Worm (Caenorhabditis elegans) whole organism, L3 larva: ENCODE measurements around the gene C01G10.1.
"Not testable (repeated sequence)": the region's sequence is repeated elsewhere in the genome, so short reads cannot be mapped to it uniquely, and the experiment has no call there.

Experiments
- R02D3.7 ChIP-seq: fragments of 150-350 bp; optimal IDR thresholded peaks from 2 replicates; lab custom pipeline; 2014; ENCODE audit warnings: missing biosample characterization, missing genetic modification characterization
- ZK546.5 ChIP-seq: sonication (generic microtip); optimal IDR thresholded peaks from 2 replicates; lab custom pipeline; 2017; ENCODE audit warnings: missing biosample characterization, missing genetic modification characterization
- ama-1 ChIP-seq: fragments of 150-350 bp; optimal IDR thresholded peaks from 2 replicates; lab custom pipeline; 2018
- ceh-28 ChIP-seq: fragments of 150-350 bp; optimal IDR thresholded peaks from 2 replicates; lab custom pipeline; 2014; ENCODE audit warnings: missing biosample characterization, missing genetic modification reagents, missing genetic modification characterization
- ceh-82 ChIP-seq: fragments of 150-350 bp; optimal IDR thresholded peaks from 2 replicates; lab custom pipeline; 2014; ENCODE audit warnings: missing biosample characterization, missing genetic modification characterization
- egl-27 ChIP-seq: sonication (generic microtip); optimal IDR thresholded peaks from 4 replicates; lab custom pipeline; 2017; ENCODE audit warnings: missing biosample characterization, missing genetic modification reagents, missing genetic modification characterization
- egl-5 ChIP-seq: fragments of 150-350 bp; optimal IDR thresholded peaks from 2 replicates; lab custom pipeline; 2017; ENCODE audit warnings: missing biosample characterization, missing genetic modification reagents, missing genetic modification characterization, inconsistent platforms
- elt-1 ChIP-seq: fragments of 150-350 bp; optimal IDR thresholded peaks from 2 replicates; lab custom pipeline; 2014; ENCODE audit warnings: missing biosample characterization, missing genetic modification characterization
- elt-2 ChIP-seq: sonication (generic microtip); optimal IDR thresholded peaks from 2 replicates; lab custom pipeline; 2016; ENCODE audit warnings: missing genetic modification reagents, mild to moderate bottlenecking, missing genetic modification characterization, missing compliant biosample characterization
- elt-3 ChIP-seq, 3 experiments: fragments of 150-350 bp in 1 of 3; sonication (generic microtip) in 2 of 3; optimal IDR thresholded peaks; 2 replicates in 2 of 3; 4 replicates in 1 of 3; lab custom pipeline; 2014 to 2017; ENCODE audit warnings: missing biosample characterization in 3 of 3, missing genetic modification characterization in 3 of 3
- fkh-10 ChIP-seq: sonication (generic microtip); optimal IDR thresholded peaks from 2 replicates; lab custom pipeline; 2017; ENCODE audit warnings: missing biosample characterization, missing genetic modification reagents, missing genetic modification characterization
- fos-1 ChIP-seq: fragments of 150-350 bp; optimal IDR thresholded peaks from 2 replicates; lab custom pipeline; 2014; ENCODE audit warnings: missing biosample characterization, missing genetic modification characterization
- hmg-11 ChIP-seq: sonication (generic microtip); optimal IDR thresholded peaks from 2 replicates; lab custom pipeline; 2016; ENCODE audit warnings: missing genetic modification characterization, missing compliant biosample characterization
- jun-1 ChIP-seq: fragments of 150-350 bp; optimal IDR thresholded peaks from 2 replicates; lab custom pipeline; 2014; ENCODE audit warnings: missing biosample characterization, missing genetic modification reagents, missing genetic modification characterization
- lsy-12 ChIP-seq: sonication (generic microtip); optimal IDR thresholded peaks from 2 replicates; lab custom pipeline; 2016; ENCODE audit warnings: mild to moderate bottlenecking, missing genetic modification characterization, missing compliant biosample characterization
- mml-1 ChIP-seq: fragments of 150-350 bp; sonication (generic microtip); optimal IDR thresholded peaks from 3 replicates; lab custom pipeline; 2014; ENCODE audit warnings: missing biosample characterization, missing genetic modification characterization
- nhr-11 ChIP-seq: fragments of 150-350 bp; optimal IDR thresholded peaks from 2 replicates; lab custom pipeline; 2014; ENCODE audit warnings: missing biosample characterization, missing genetic modification characterization
- nhr-23 ChIP-seq: fragments of 150-350 bp; optimal IDR thresholded peaks from 2 replicates; lab custom pipeline; 2014; ENCODE audit warnings: missing biosample characterization, missing genetic modification reagents, missing genetic modification characterization
- nhr-237 ChIP-seq: fragments of 150-350 bp; optimal IDR thresholded peaks from 2 replicates; lab custom pipeline; 2014; ENCODE audit warnings: missing biosample characterization, missing genetic modification characterization
- nhr-25 ChIP-seq: sonication (generic microtip); optimal IDR thresholded peaks from 2 replicates; lab custom pipeline; 2017; ENCODE audit warnings: missing biosample characterization, missing genetic modification characterization
- nhr-28 ChIP-seq: fragments of 150-350 bp; optimal IDR thresholded peaks from 2 replicates; lab custom pipeline; 2014; ENCODE audit warnings: missing biosample characterization, missing genetic modification characterization
- nhr-43 ChIP-seq: sonication (generic microtip); optimal IDR thresholded peaks from 2 replicates; lab custom pipeline; 2016; ENCODE audit warnings: mild to moderate bottlenecking, missing genetic modification characterization, missing compliant biosample characterization; ENCODE audit not compliant: poor library complexity, severe bottlenecking
- nhr-76 ChIP-seq: fragments of 150-350 bp; sonication (generic microtip); optimal IDR thresholded peaks from 5 replicates; lab custom pipeline; 2014; ENCODE audit warnings: missing biosample characterization, missing genetic modification characterization
- nhr-77 ChIP-seq: fragments of 150-350 bp; optimal IDR thresholded peaks from 2 replicates; lab custom pipeline; 2014; ENCODE audit warnings: missing biosample characterization, missing genetic modification characterization
- pha-4 ChIP-seq: fragments of 150-350 bp; optimal IDR thresholded peaks from 2 replicates; lab custom pipeline; 2014; ENCODE audit warnings: missing biosample characterization, missing genetic modification reagents, missing genetic modification characterization
- sea-2 ChIP-seq: fragments of 150-350 bp; sonication (generic microtip); optimal IDR thresholded peaks from 4 replicates; lab custom pipeline; 2014; ENCODE audit warnings: missing biosample characterization, missing genetic modification reagents, missing genetic modification characterization
- snpc-4 ChIP-seq: fragments of 150-350 bp; optimal IDR thresholded peaks from 2 replicates; lab custom pipeline; 2014; ENCODE audit warnings: missing biosample characterization, missing genetic modification characterization
- zag-1 ChIP-seq: fragments of 150-350 bp; optimal IDR thresholded peaks from 2 replicates; lab custom pipeline; 2014; ENCODE audit warnings: missing biosample characterization, missing genetic modification characterization
- ztf-11 ChIP-seq: fragments of 150-350 bp; optimal IDR thresholded peaks from 2 replicates; lab custom pipeline; 2014; ENCODE audit warnings: missing biosample characterization, missing genetic modification characterization

Gene C01G10.1

DNA sequence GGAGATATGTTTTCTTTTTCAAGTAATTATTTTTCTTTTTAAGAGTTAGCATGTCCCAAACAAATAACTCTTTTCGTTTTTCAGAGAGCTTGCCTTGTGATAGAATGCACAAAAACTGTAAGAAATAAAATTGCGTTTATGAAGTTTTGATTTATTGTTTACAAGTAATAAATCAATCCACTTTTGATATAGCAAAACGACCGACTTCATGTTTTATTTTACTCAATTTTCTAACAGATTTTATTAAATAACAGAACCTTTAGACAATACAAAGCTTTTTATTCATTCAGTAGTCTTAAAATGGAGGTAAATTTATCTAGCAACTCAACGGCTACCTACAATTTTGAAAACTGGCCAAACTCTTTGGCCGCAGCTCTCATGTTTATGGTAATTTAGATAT, 4.8 kb upstream of the C01G10.1 start, which contains the start of gene srx-78:
Gene srx-78 (plus strand): TSS at position 301 of the 400 bp plus-strand sequence.
- TF ChIP-seq lsy-12 (no peak), nhr-25 (tag; lab: Kevin White, UChicago) (no peak), nhr-43 (tag; lab: Kevin White, UChicago) (no peak), ZK546.5 (tag; lab: Kevin White, UChicago) (no peak), ama-1 (lab: Kevin White, UChicago) (no peak), ztf-11 (tag; lab: Kevin White, UChicago) (no peak)

DNA sequence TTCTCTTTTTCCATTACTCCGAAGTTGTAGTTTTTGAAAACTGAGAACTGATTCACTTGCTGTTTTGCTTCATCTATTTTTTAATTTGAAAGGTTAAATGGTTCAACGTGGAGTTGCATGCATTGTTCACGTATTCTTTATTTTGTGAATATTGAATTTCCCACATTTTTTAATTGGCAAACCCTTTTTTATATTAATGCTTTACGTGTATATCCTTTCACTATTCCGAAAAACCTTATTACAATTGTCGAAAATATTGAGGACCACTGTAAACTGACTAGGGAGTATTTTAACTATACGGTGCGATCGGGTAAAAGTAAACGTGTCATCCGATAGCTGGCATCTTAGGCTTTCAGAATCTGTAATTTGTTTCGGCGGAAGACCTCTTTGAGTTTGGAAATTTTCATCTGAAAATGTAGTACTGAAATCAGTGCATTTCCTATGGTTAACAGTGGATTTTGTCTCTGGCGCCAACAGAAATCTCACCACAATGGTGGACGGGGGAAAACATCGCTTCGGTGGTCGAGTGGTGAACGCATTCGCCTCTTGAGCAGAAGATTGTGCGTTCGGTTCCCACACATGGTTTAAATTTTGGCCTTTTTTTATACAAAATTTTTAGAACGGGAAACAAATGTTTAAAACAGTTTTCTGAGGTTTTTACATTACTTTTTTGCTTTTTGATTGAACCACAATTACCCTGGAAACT, 6.5 kb downstream of the C01G10.1 start, which contains the start of gene C01G10.14:
Gene C01G10.14 (minus strand): TSS at position 51 of the 706 bp plus-strand sequence.
- TF ChIP-seq nhr-76 (tag; lab: Kevin White, UChicago); jun-1 (tag; lab: Kevin White, UChicago); pha-4: not testable (repeated sequence)

DNA sequence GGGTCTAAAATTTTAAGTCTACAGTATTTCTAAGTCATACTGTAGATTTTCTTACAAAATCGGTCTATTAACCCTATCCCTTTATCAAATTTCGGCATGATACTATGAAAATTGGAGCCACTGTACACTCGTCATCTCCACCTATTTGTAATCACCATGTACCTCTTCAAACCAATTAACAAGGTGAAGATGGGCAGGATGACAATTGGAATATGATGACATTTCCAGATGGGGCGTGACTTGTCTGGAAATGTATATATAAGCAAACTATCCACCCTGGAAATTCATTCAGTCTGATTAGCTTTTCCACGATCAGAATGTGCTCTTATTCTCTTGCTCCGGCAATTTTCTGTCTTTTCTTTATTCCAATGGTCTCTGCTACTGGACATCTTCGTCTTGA, 9.7 kb downstream of the C01G10.1 start, which contains the start of gene Y75B12A.2:
Gene Y75B12A.2 (plus strand): TSS at position 301 of the 400 bp plus-strand sequence.
- no peak for TF ChIP-seq snpc-4 (tag; lab: Kevin White, UChicago)

DNA sequence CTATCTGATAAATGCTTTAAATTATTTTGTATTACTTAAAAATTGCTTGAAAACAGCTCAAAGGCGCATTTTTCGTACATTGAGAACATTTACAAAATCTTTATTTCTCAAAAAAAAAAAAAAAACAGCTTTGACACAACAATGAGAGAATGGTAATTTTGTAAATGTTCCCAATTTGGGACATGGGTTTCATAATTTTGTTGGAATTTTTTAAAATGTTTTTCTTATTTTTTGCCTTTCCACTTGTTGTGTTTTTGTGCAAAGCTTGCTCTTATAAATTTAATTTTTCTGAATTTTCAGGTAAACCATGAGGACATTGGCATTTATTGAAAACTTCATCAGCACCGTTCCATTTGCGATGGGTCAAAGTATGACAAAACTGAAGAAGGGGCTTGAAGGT, 12.1 kb downstream of the C01G10.1 start, which contains the start of gene T01G5.7:
Gene T01G5.7 (plus strand): TSS at position 301 of the 400 bp plus-strand sequence.
- no peak for TF ChIP-seq nhr-25 (tag; lab: Kevin White, UChicago)
- no peak for TF ChIP-seq nhr-11 (tag; lab: Kevin White, UChicago)
- TF ChIP-seq snpc-4 (tag; lab: Kevin White, UChicago), result no peak
- no peak for TF ChIP-seq elt-1 (tag; lab: Kevin White, UChicago)
- TF ChIP-seq, all 47 proteins: peak for 0

DNA sequence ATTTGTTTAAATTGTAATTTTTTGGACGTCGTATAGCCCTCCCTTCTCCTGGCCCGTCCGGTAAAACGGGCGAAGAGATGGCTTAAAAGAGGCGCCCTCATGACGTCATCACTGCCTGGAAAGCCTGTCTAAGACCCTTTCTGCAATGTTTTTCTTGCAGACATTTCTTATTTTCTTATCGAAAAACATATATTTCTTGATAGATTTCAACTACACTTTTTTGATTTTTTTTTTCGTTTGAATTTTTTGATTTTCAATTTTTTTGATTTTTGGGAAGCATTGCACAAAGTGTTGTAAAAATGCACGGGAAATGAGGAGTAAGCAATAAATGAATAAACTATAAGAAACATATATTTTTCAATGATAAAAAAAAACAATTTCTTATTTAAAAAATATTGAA, 14.4 kb downstream of the C01G10.1 start, which contains the start of gene T01G5.6:
Gene T01G5.6 (minus strand): TSS at position 101 of the 400 bp plus-strand sequence.
- TF ChIP-seq R02D3.7 (tag; lab: Kevin White, UChicago), result no peak
- TF ChIP-seq nhr-237 (tag; lab: Kevin White, UChicago), result no peak
- TF ChIP-seq sea-2 (GFP tag; lab: Kevin White, UChicago), result no peak
- no peak for TF ChIP-seq egl-27
- TF ChIP-seq zag-1 (tag; lab: Kevin White, UChicago), result no peak
- TF ChIP-seq nhr-76 (tag; lab: Kevin White, UChicago), result no peak
- no peak for TF ChIP-seq hmg-11 (tag; lab: Kevin White, UChicago)
- TF ChIP-seq fkh-10 (GFP tag; lab: Kevin White, UChicago), result no peak
- no peak for TF ChIP-seq fos-1
- TF ChIP-seq elt-3 (tag; optimal IDR thresholded peaks at IDR 0.05; lab: Kevin White, UChicago), result no peak
- TF ChIP-seq nhr-77 (tag; lab: Kevin White, UChicago), result no peak

DNA sequence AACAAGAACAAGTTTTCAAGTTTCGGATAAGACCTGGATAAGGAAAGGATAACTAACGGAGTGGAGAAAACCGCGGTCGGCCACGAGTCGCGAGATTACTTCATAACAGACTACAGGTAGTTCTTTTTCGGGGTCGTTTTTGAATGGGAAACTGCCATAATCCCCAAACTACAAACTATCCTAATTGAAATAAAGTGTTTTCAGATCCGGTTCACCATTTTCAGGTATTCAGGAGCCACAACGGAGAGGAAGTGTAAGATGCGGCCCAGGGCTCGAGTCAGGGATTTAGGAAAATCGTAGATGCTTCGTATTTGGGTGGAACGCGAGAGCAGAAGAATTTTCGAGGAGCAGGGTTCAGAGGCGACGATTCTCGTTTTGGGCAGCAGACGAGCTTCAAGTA, 16.4 kb downstream of the C01G10.1 start, which contains the start of gene T01G5.8:
Gene T01G5.8 (plus strand): TSS at position 301 of the 400 bp plus-strand sequence.
- TF ChIP-seq nhr-11 (tag; lab: Kevin White, UChicago); fkh-10 (GFP tag; lab: Kevin White, UChicago); nhr-23 (tag; lab: Kevin White, UChicago): not testable (repeated sequence)

DNA sequence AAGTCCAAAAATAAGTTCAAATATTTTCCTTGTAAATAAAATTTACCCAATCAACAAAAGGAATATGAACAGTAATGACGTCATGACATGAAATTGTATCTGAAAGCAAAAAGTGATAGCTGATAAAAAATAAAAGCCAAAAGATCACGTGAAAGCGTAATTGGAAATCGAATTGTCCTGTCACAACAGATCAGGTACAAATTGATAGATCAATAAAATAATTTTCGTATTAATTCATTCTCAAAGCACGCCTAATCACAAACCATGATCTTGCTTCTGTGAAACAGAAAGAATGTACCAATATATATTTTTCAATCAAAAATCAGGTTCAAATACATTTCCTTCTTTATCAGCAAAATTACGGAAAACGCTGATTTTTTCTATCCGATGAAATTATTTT, 20.0 kb downstream of the C01G10.1 start, which contains the start of gene flor-1:
Gene flor-1 (minus strand): TSS at position 101 of the 400 bp plus-strand sequence.
- TF ChIP-seq fos-1, result no peak
- TF ChIP-seq nhr-28 (tag; lab: Kevin White, UChicago), result no peak
- TF ChIP-seq elt-2 (tag; lab: Kevin White, UChicago), result no peak
- no peak for TF ChIP-seq egl-27
- no peak for TF ChIP-seq nhr-76 (tag; lab: Kevin White, UChicago)
- TF ChIP-seq hmg-11 (tag; lab: Kevin White, UChicago), result no peak
- TF ChIP-seq egl-5 (tag; lab: Kevin White, UChicago), result no peak
- no peak for TF ChIP-seq ceh-82 (tag; lab: Kevin White, UChicago)
- no peak for TF ChIP-seq mml-1 (tag; lab: Kevin White, UChicago)
- TF ChIP-seq ceh-28, result no peak
- no peak for TF ChIP-seq elt-1 (tag; lab: Kevin White, UChicago)
